Fruit fly (Drosophila melanogaster) whole organism, wandering third instar larva: ENCODE measurements around the gene CG32071.
"Not testable (repeated sequence)": the region's sequence is repeated elsewhere in the genome, so short reads cannot be mapped to it uniquely, and the experiment has no call there.

Experiments
- CG32264 ChIP-seq: fragments of 200-800 bp; sonication (Bioruptor generic); optimal IDR thresholded peaks from 2 replicates; lab custom pipeline; 2016; ENCODE audit warnings: missing biosample characterization, missing genetic modification characterization
- CG9705 ChIP-seq: fragments of 200-800 bp; sonication (Bioruptor generic); optimal IDR thresholded peaks from 2 replicates; lab custom pipeline; 2018; ENCODE audit warnings: missing biosample characterization, mild to moderate bottlenecking, missing genetic modification characterization
- CrebA ChIP-seq: fragments of 200-800 bp; sonication (Bioruptor generic); optimal IDR thresholded peaks from 2 replicates; lab custom pipeline; 2016; ENCODE audit warnings: missing biosample characterization, mild to moderate bottlenecking, missing genetic modification characterization, borderline replicate concordance
- Dfd ChIP-seq: fragments of >200 bp; optimal IDR thresholded peaks from 2 replicates; lab custom pipeline; 2017; ENCODE audit warnings: missing biosample characterization, missing genetic modification characterization
- Dif ChIP-seq: fragments of 200-275, 200-300 bp; sonication (Bioruptor generic); optimal IDR thresholded peaks from 2 replicates; lab custom pipeline; 2018; ENCODE audit warnings: missing biosample characterization, missing genetic modification characterization; ENCODE audit not compliant: partially characterized antibody
- GATAd ChIP-seq: sonication (Bioruptor generic); optimal IDR thresholded peaks from 2 replicates; lab custom pipeline; 2016; ENCODE audit warnings: missing biosample characterization, missing genetic modification characterization
- HLH106 ChIP-seq: fragments of 200-800 bp; optimal IDR thresholded peaks from 3 replicates; lab custom pipeline; 2019; ENCODE audit warnings: missing biosample characterization, mild to moderate bottlenecking, missing genetic modification characterization, moderate library complexity
- Hr78 ChIP-seq: fragments of >200 bp; optimal IDR thresholded peaks from 2 replicates; lab custom pipeline; 2017; ENCODE audit warnings: missing biosample characterization, missing genetic modification characterization
- Hr83 ChIP-seq: fragments of 200-300 bp; sonication (Bioruptor generic); optimal IDR thresholded peaks from 2 replicates; lab custom pipeline; 2016; ENCODE audit warnings: missing biosample characterization, mild to moderate bottlenecking, missing genetic modification characterization, moderate library complexity; ENCODE audit not compliant: poor library complexity, severe bottlenecking
- Jra ChIP-seq: sonication (Bioruptor generic); optimal IDR thresholded peaks from 2 replicates; lab custom pipeline; 2016; ENCODE audit warnings: missing biosample characterization, missing genetic modification characterization
- Myc ChIP-seq: fragments of >200 bp; optimal IDR thresholded peaks from 2 replicates; lab custom pipeline; 2017
- N ChIP-seq: fragments of >200 bp; optimal IDR thresholded peaks from 2 replicates; lab custom pipeline; 2018; ENCODE audit warnings: missing biosample characterization, missing external identifiers, missing genetic modification characterization
- Rel ChIP-seq, 2 experiments: fragments of 200-800 bp; sonication (Bioruptor generic) in 1 of 2; optimal IDR thresholded peaks; 2 replicates in 1 of 2; 3 replicates in 1 of 2; lab custom pipeline; 2016 to 2019; ENCODE audit warnings: mild to moderate bottlenecking in 2 of 2, missing biosample characterization in 2 of 2, missing genetic modification characterization in 2 of 2, moderate library complexity in 1 of 2
- Sp1 ChIP-seq: fragments of 200-800 bp; sonication (Bioruptor generic); optimal IDR thresholded peaks from 3 replicates; lab custom pipeline; 2019; ENCODE audit warnings: missing biosample characterization, mild to moderate bottlenecking, missing genetic modification characterization, moderate library complexity
- Vsx2 ChIP-seq: fragments of 200-300, 225-300 bp; sonication (Bioruptor generic); optimal IDR thresholded peaks from 2 replicates; lab custom pipeline; 2018; ENCODE audit warnings: missing biosample characterization, missing genetic modification characterization; ENCODE audit not compliant: partially characterized antibody
- br ChIP-seq: fragments of 200-800 bp; sonication (Bioruptor generic); optimal IDR thresholded peaks from 2 replicates; lab custom pipeline; 2016; ENCODE audit warnings: missing biosample characterization, missing genetic modification characterization
- dl ChIP-seq, 2 experiments: fragments of 175-275, 200-275 bp in 1 of 2; fragments of 200-275 bp in 1 of 2; sonication (Bioruptor generic); optimal IDR thresholded peaks; lab custom pipeline; 2018; ENCODE audit warnings: mild to moderate bottlenecking in 2 of 2, missing biosample characterization in 2 of 2, missing genetic modification characterization in 2 of 2, moderate library complexity in 2 of 2; ENCODE audit not compliant: partially characterized antibody in 2 of 2, insufficient read depth in 1 of 2
- dmrt93B ChIP-seq: fragments of 200-800 bp; sonication (Bioruptor generic); optimal IDR thresholded peaks from 2 replicates; lab custom pipeline; 2018; ENCODE audit warnings: missing biosample characterization, mild to moderate bottlenecking, missing genetic modification characterization
- dsf ChIP-seq: sonication (Bioruptor generic); optimal IDR thresholded peaks from 2 replicates; lab custom pipeline; 2016; ENCODE audit warnings: missing biosample characterization, missing genetic modification characterization, borderline replicate concordance
- foxo ChIP-seq, 2 experiments: fragments of 200-800 bp; sonication (Bioruptor generic); optimal IDR thresholded peaks; 2 replicates in 1 of 2; 3 replicates in 1 of 2; lab custom pipeline; 2016 to 2017; ENCODE audit warnings: missing biosample characterization in 2 of 2, missing genetic modification characterization in 2 of 2
- pan ChIP-seq: fragments of >200 bp; optimal IDR thresholded peaks from 2 replicates; lab custom pipeline; 2017
- sage ChIP-seq: fragments of 200-800 bp; sonication (Bioruptor generic); optimal IDR thresholded peaks from 2 replicates; lab custom pipeline; 2016; ENCODE audit warnings: missing biosample characterization, mild to moderate bottlenecking, missing genetic modification characterization
- sv ChIP-seq: fragments of 200-800 bp; sonication (Bioruptor generic); optimal IDR thresholded peaks from 3 replicates; lab custom pipeline; 2016; ENCODE audit warnings: missing biosample characterization, missing genetic modification characterization
- tai ChIP-seq: sonication (Bioruptor generic); optimal IDR thresholded peaks from 2 replicates; lab custom pipeline; 2016; ENCODE audit warnings: missing biosample characterization, missing genetic modification characterization
- usp ChIP-seq: fragments of >200 bp; optimal IDR thresholded peaks from 2 replicates; lab custom pipeline; 2017; ENCODE audit warnings: missing biosample characterization, missing genetic modification characterization
- woc ChIP-seq: sonication (Bioruptor generic); optimal IDR thresholded peaks from 2 replicates; lab custom pipeline; 2016; ENCODE audit warnings: missing biosample characterization, mild to moderate bottlenecking, missing genetic modification characterization

The CG32071 gene

dm6 chr3L:11138862-11139261, 35.2 kb upstream of the CG32071 start:
- no peak for TF ChIP-seq usp (GFP tag; lab: Kevin White, UChicago)
- no peak for TF ChIP-seq sage
- no peak for TF ChIP-seq Hr78 (GFP tag; lab: Kevin White, UChicago)
- no peak for TF ChIP-seq Hr83 (GFP tag; lab: Kevin White, UChicago)
- no peak for TF ChIP-seq CrebA (GFP tag; lab: Kevin White, UChicago)
- TF ChIP-seq tai (GFP tag; lab: Kevin White, UChicago), result no peak
- TF ChIP-seq br (GFP tag; lab: Kevin White, UChicago), result no peak
- TF ChIP-seq Jra (GFP tag; lab: Kevin White, UChicago), result no peak
- TF ChIP-seq foxo (GFP tag; optimal IDR thresholded peaks at IDR 0.05; lab: Kevin White, UChicago), result no peak
- no peak for TF ChIP-seq CG32264
- TF ChIP-seq dsf (GFP tag; lab: Kevin White, UChicago), result no peak
- TF ChIP-seq CG9705 (GFP tag; lab: Kevin White, UChicago), result no peak
- TF ChIP-seq Dif (GFP tag; lab: Kevin White, UChicago), result no peak
- TF ChIP-seq, all 38 proteins: peak for 0

- TF ChIP-seq Vsx2 (GFP tag; lab: Kevin White, UChicago) (no peak), dmrt93B (GFP tag; lab: Kevin White, UChicago) (no peak), pan (lab: Kevin White, UChicago) (no peak), Dfd (GFP tag; lab: Kevin White, UChicago) (no peak), Hr83 (GFP tag; lab: Kevin White, UChicago) (no peak), Myc (lab: Kevin White, UChicago) (no peak), CG32264 (no peak)
- TF ChIP-seq, all 38 proteins: peak for 0
Observed at dm6 chr3L:11136349-11136748, 32.7 kb upstream of the CG32071 start.

- TF ChIP-seq dsf (GFP tag; lab: Kevin White, UChicago) (no peak), woc (no peak), Vsx2 (GFP tag; lab: Kevin White, UChicago) (no peak), N (GFP tag; lab: Kevin White, UChicago) (no peak), dmrt93B (GFP tag; lab: Kevin White, UChicago) (no peak), pan (lab: Kevin White, UChicago) (no peak), CrebA (GFP tag; lab: Kevin White, UChicago) (peak; percentile 20), dl (GFP tag; optimal IDR thresholded peaks at IDR 0.05; lab: Kevin White, UChicago; ENCODE audit: insufficient read depth in 1 of 2, partially characterized antibody in 2 of 2) (no peak), GATAd (GFP tag; lab: Kevin White, UChicago) (no peak)
Observed at dm6 chr3L:11135846-11136245, 32.2 kb upstream of the CG32071 start, which contains the start of gene IRSp53. TSS of gene IRSp53 (plus strand) at chr3L:11136049.

dm6 chr3L:11134886-11135285, 31.2 kb upstream of the CG32071 start, which contains the start of gene CG14143:
TSS of gene CG14143 (plus strand) at chr3L:11134987.
- not testable (repeated sequence) for TF ChIP-seq sv, CG9705, tai (GFP tag; lab: Kevin White, UChicago)

- not testable (repeated sequence) for TF ChIP-seq HLH106 (tag; lab: Kevin White, UChicago); Sp1 (GFP tag; lab: Kevin White, UChicago); Hr78 (GFP tag; lab: Kevin White, UChicago)
Observed at dm6 chr3L:11132055-11132454, 28.4 kb upstream of the CG32071 start, which contains the start of gene CG32074. TSS of gene CG32074 (minus strand) at chr3L:11132322.

- TF ChIP-seq Rel (GFP tag; optimal IDR thresholded peaks at IDR 0.05; lab: Kevin White, UChicago) (no peak), Rel (tag; optimal IDR thresholded peaks at IDR 0.05; lab: Kevin White, UChicago) (no peak), dl (GFP tag; optimal IDR thresholded peaks at IDR 0.05; lab: Kevin White, UChicago; ENCODE audit: insufficient read depth in 1 of 2, partially characterized antibody in 2 of 2) (no peak), sage (no peak), N (GFP tag; lab: Kevin White, UChicago) (no peak), dmrt93B (GFP tag; lab: Kevin White, UChicago) (no peak)
Observed at dm6 chr3L:11130535-11130934, 26.9 kb upstream of the CG32071 start, which contains the start of gene nol. TSS of gene nol (plus strand) at chr3L:11130835.
